Fruit fly (Drosophila melanogaster) whole organism, prepupa: ENCODE measurements around the gene Pde11.

ENCODE experiments used
- Blimp-1 ChIP-seq: fragments of 200-800 bp; sonication (Bioruptor generic); optimal IDR thresholded peaks from 3 replicates; lab custom pipeline; 2017; ENCODE audit warnings: missing biosample characterization, missing genetic modification characterization, mild to moderate bottlenecking, moderate library complexity, missing genetic modification reagents
- CG10631 ChIP-seq: fragments of 200-800 bp; sonication (Bioruptor generic); optimal IDR thresholded peaks from 2 replicates; lab custom pipeline; 2016; ENCODE audit warnings: missing biosample characterization, missing genetic modification characterization
- CG10669 ChIP-seq: fragments of 200-800 bp; sonication (Bioruptor generic); optimal IDR thresholded peaks from 3 replicates; lab custom pipeline; 2018; ENCODE audit warnings: missing biosample characterization, mild to moderate bottlenecking, missing genetic modification characterization, moderate library complexity
- CG11294 ChIP-seq: fragments of 200-800 bp; sonication (Bioruptor generic); IDR thresholded peaks from 2 replicates; pipeline ENCODE4 v1.3.6; 2022; ENCODE audit warnings: missing biosample characterization, missing genetic modification characterization
- CG11762 ChIP-seq: fragments of 200-800 bp; sonication (Bioruptor generic); optimal IDR thresholded peaks from 3 replicates; lab custom pipeline; 2016; ENCODE audit warnings: missing biosample characterization, missing genetic modification characterization; ENCODE audit not compliant: insufficient read depth
- CG15336 ChIP-seq: fragments of 200-800 bp; sonication (Bioruptor generic); IDR thresholded peaks from 2 replicates; pipeline ENCODE4 v1.3.6; 2022; ENCODE audit warnings: missing biosample characterization, missing genetic modification characterization
- CG3032 ChIP-seq: fragments of 200-800 bp; optimal IDR thresholded peaks from 2 replicates; lab custom pipeline; 2019; ENCODE audit warnings: missing biosample characterization, mild to moderate bottlenecking, missing genetic modification characterization, moderate library complexity
- CG31627 ChIP-seq: fragments of 200-800 bp; sonication (Bioruptor generic); optimal IDR thresholded peaks from 3 replicates; lab custom pipeline; 2016; ENCODE audit warnings: missing biosample characterization, missing genetic modification characterization
- CG32006 ChIP-seq: fragments of 200-800 bp; sonication (Bioruptor generic); optimal IDR thresholded peaks from 3 replicates; lab custom pipeline; 2017; ENCODE audit warnings: missing biosample characterization, mild to moderate bottlenecking, missing genetic modification characterization
- CG34406 ChIP-seq: fragments of 200-800 bp; sonication (Bioruptor generic); optimal IDR thresholded peaks from 3 replicates; lab custom pipeline; 2016; ENCODE audit warnings: missing biosample characterization, missing genetic modification characterization
- CG3919 ChIP-seq: fragments of 200-800 bp; sonication (Bioruptor generic); optimal IDR thresholded peaks from 3 replicates; lab custom pipeline; 2016; ENCODE audit warnings: missing biosample characterization, missing genetic modification characterization
- CG4318 ChIP-seq: fragments of 200-800 bp; sonication (Bioruptor generic); optimal IDR thresholded peaks from 3 replicates; lab custom pipeline; 2017; ENCODE audit warnings: missing biosample characterization, mild to moderate bottlenecking, missing genetic modification characterization
- CG6163 ChIP-seq: fragments of 200-800 bp; sonication (Bioruptor generic); IDR thresholded peaks from 3 replicates; pipeline ENCODE4 v1.3.6; 2022; ENCODE audit warnings: missing biosample characterization, missing genetic modification characterization
- CG6276 ChIP-seq: fragments of 200-800 bp; sonication (Bioruptor generic); optimal IDR thresholded peaks from 2 replicates; lab custom pipeline; 2017; ENCODE audit warnings: missing biosample characterization, mild to moderate bottlenecking, missing genetic modification characterization
- CG6792 ChIP-seq: fragments of 200-800 bp; sonication (Bioruptor generic); optimal IDR thresholded peaks from 3 replicates; lab custom pipeline; 2016; ENCODE audit warnings: missing biosample characterization, missing genetic modification characterization
- CG7368 ChIP-seq: fragments of 200-800 bp; sonication (Bioruptor generic); optimal IDR thresholded peaks from 3 replicates; lab custom pipeline; 2016; ENCODE audit warnings: missing biosample characterization, missing genetic modification characterization
- CG8119 ChIP-seq: fragments of 200-800 bp; sonication (Bioruptor generic); IDR thresholded peaks from 3 replicates; pipeline ENCODE4 v1.3.6; 2022; ENCODE audit warnings: missing biosample characterization, missing genetic modification characterization
- CG8632 ChIP-seq: fragments of 200-800 bp; sonication (Bioruptor generic); optimal IDR thresholded peaks from 3 replicates; lab custom pipeline; 2016; ENCODE audit warnings: missing biosample characterization, missing genetic modification characterization
- Eip75B ChIP-seq: fragments of 200-800 bp; sonication (Bioruptor generic); optimal IDR thresholded peaks from 3 replicates; lab custom pipeline; 2016; ENCODE audit warnings: missing biosample characterization, missing genetic modification characterization
- Eip78C ChIP-seq: fragments of 200-800 bp; sonication (Bioruptor generic); peaks from one replicate; lab custom pipeline; 2016; ENCODE audit warnings: missing biosample characterization, missing genetic modification characterization
- Eip93F ChIP-seq: fragments of 200-800 bp; sonication (Bioruptor generic); optimal IDR thresholded peaks from 2 replicates; lab custom pipeline; 2016; ENCODE audit warnings: missing biosample characterization, mild to moderate bottlenecking, missing genetic modification characterization
- Gug ChIP-seq: fragments of 200-800 bp; sonication (Bioruptor generic); IDR thresholded peaks from 2 replicates; pipeline ENCODE4 v1.3.6; 2022; ENCODE audit warnings: missing biosample characterization, missing genetic modification characterization
- Hr38 ChIP-seq: sonication (Bioruptor generic); optimal IDR thresholded peaks from 2 replicates; lab custom pipeline; 2016; ENCODE audit warnings: missing biosample characterization, missing genetic modification characterization
- Hr39 ChIP-seq: fragments of 200-800 bp; sonication (Bioruptor generic); optimal IDR thresholded peaks from 2 replicates; lab custom pipeline; 2016; ENCODE audit warnings: missing biosample characterization, missing genetic modification characterization
- Met ChIP-seq: fragments of 200-800 bp; sonication (Bioruptor generic); optimal IDR thresholded peaks from 3 replicates; lab custom pipeline; 2016; ENCODE audit warnings: missing biosample characterization, missing genetic modification characterization
- OdsH ChIP-seq: fragments of 200-800 bp; sonication (Bioruptor generic); optimal IDR thresholded peaks from 3 replicates; lab custom pipeline; 2016; ENCODE audit warnings: missing biosample characterization, missing genetic modification characterization
- Sox15 ChIP-seq: fragments of 200-800 bp; sonication (Bioruptor generic); optimal IDR thresholded peaks from 3 replicates; lab custom pipeline; 2016; ENCODE audit warnings: missing biosample characterization, missing genetic modification characterization
- achi ChIP-seq: fragments of 200-800 bp; sonication (Bioruptor generic); optimal IDR thresholded peaks from 3 replicates; lab custom pipeline; 2016; ENCODE audit warnings: missing biosample characterization, missing genetic modification characterization
- acj6 ChIP-seq: fragments of 200-800 bp; sonication (Bioruptor generic); optimal IDR thresholded peaks from 3 replicates; lab custom pipeline; 2016; ENCODE audit warnings: missing biosample characterization, missing genetic modification characterization
- cyc ChIP-seq: fragments of 200-800 bp; sonication (Bioruptor generic); optimal IDR thresholded peaks from 3 replicates; lab custom pipeline; 2016; ENCODE audit warnings: missing biosample characterization, missing genetic modification characterization
- dac ChIP-seq: fragments of 200-800 bp; sonication (Bioruptor generic); optimal IDR thresholded peaks from 2 replicates; lab custom pipeline; 2017; ENCODE audit warnings: missing biosample characterization, mild to moderate bottlenecking, missing genetic modification characterization
- eg ChIP-seq: fragments of 200-800 bp; sonication (Bioruptor generic); IDR thresholded peaks from 3 replicates; pipeline ENCODE4 v1.3.6; 2022; ENCODE audit warnings: missing biosample characterization, missing genetic modification characterization
- esn ChIP-seq: fragments of 200-800 bp; sonication (Bioruptor generic); optimal IDR thresholded peaks from 2 replicates; lab custom pipeline; 2016; ENCODE audit warnings: missing biosample characterization, mild to moderate bottlenecking, missing genetic modification characterization, moderate library complexity
- fd59A ChIP-seq: fragments of 200-800 bp; sonication (Bioruptor generic); optimal IDR thresholded peaks from 2 replicates; lab custom pipeline; 2017; ENCODE audit warnings: missing biosample characterization, mild to moderate bottlenecking, missing genetic modification characterization, missing genetic modification reagents
- fd85E ChIP-seq: fragments of 200-800 bp; sonication (Bioruptor generic); optimal IDR thresholded peaks from 3 replicates; lab custom pipeline; 2016; ENCODE audit warnings: missing biosample characterization, missing genetic modification characterization
- lz ChIP-seq: fragments of 200-800 bp; sonication (Bioruptor generic); optimal IDR thresholded peaks from 3 replicates; lab custom pipeline; 2016; ENCODE audit warnings: missing biosample characterization, missing genetic modification characterization
- net ChIP-seq: fragments of 200-800 bp; sonication (Bioruptor generic); optimal IDR thresholded peaks from 3 replicates; lab custom pipeline; 2016; ENCODE audit warnings: missing biosample characterization, missing genetic modification characterization
- salr ChIP-seq, 2 experiments: fragments of 200-800 bp; sonication (Bioruptor generic); optimal IDR thresholded peaks; 3 replicates each; lab custom pipeline; 2016 to 2018; ENCODE audit warnings: missing biosample characterization in 2 of 2, missing genetic modification characterization in 2 of 2, mild to moderate bottlenecking in 1 of 2
- ss ChIP-seq, 2 experiments: fragments of 200-800 bp; sonication (Bioruptor generic); optimal IDR thresholded peaks; 2 replicates in 1 of 2; 3 replicates in 1 of 2; lab custom pipeline; 2017 to 2018; ENCODE audit warnings: mild to moderate bottlenecking in 2 of 2, missing biosample characterization in 2 of 2, missing genetic modification characterization in 2 of 2, moderate library complexity in 1 of 2
- svp ChIP-seq: fragments of 200-800 bp; sonication (Bioruptor generic); peaks from one replicate; lab custom pipeline; 2016; ENCODE audit warnings: missing biosample characterization, missing genetic modification characterization
- topi ChIP-seq: fragments of 200-800 bp; sonication (Bioruptor generic); optimal IDR thresholded peaks from 3 replicates; lab custom pipeline; 2016; ENCODE audit warnings: missing biosample characterization, missing genetic modification characterization

The Pde11 gene

dm6 chr2L:18617003-18617402 lies 26.9 kb upstream of the Pde11 start, which contains the start of gene MESR3 (continued):
- TF ChIP-seq CG8632 (GFP tag; lab: Kevin White, UChicago) (peak; percentile 36), ss (GFP tag; optimal IDR thresholded peaks at IDR 0.05; lab: Kevin White, UChicago) (no peak), CG7368 (GFP tag; lab: Kevin White, UChicago) (peak; percentile 67), CG11762 (peak; percentile 35), CG11294 (GFP tag; lab: Robert Waterston, UW) (0 out of 2 replicates have a peak, but pooled peaks have one; percentile 22), Gug (GFP tag; lab: Robert Waterston, UW) (peak; percentile 34; the same call in 1 of the 2 replicates), acj6 (GFP tag; lab: Kevin White, UChicago) (no peak), CG6163 (GFP tag; lab: Robert Waterston, UW) (peak; percentile 86), CG32006 (GFP tag; lab: Kevin White, UChicago) (no peak), fd59A (no peak), OdsH (no peak), Blimp-1 (GFP tag; lab: Kevin White, UChicago) (peak; percentile 25), CG3919 (GFP tag; lab: Kevin White, UChicago) (no peak), topi (no peak), dac (GFP tag; lab: Kevin White, UChicago) (no peak), Eip75B (GFP tag; lab: Kevin White, UChicago) (no peak), CG31627 (GFP tag; lab: Kevin White, UChicago) (peak; percentile 7), CG10669 (peak; percentile 69), CG6792 (GFP tag; lab: Kevin White, UChicago) (peak; percentile 42)

- TF ChIP-seq esn (GFP tag; lab: Kevin White, UChicago) (no peak), fd85E (no peak), cyc (peak; percentile 14), eg (GFP tag; lab: Robert Waterston, UW) (no peak), svp (no peak), acj6 (GFP tag; lab: Kevin White, UChicago) (no peak)
Measured at dm6 chr2L:18616019-18616418, 25.9 kb upstream of the Pde11 start, which contains the start of gene IFT46. IFT46 (minus strand) TSS chr2L:18616106.

- no peak for TF ChIP-seq fd59A
- TF ChIP-seq Eip75B (GFP tag; lab: Kevin White, UChicago) = no peak
- no peak for TF ChIP-seq Eip93F (GFP tag; lab: Kevin White, UChicago)
- no peak for TF ChIP-seq CG7368 (GFP tag; lab: Kevin White, UChicago)
- no peak for TF ChIP-seq Hr39 (GFP tag; lab: Kevin White, UChicago)
- TF ChIP-seq CG4318 (GFP tag; lab: Kevin White, UChicago) = no peak
- no peak for TF ChIP-seq OdsH
- no peak for TF ChIP-seq CG3919 (GFP tag; lab: Kevin White, UChicago)
- TF ChIP-seq Sox15 (GFP tag; lab: Kevin White, UChicago) = no peak
- no peak for TF ChIP-seq CG8632 (GFP tag; lab: Kevin White, UChicago)
Measured at dm6 chr2L:18612106-18612505, 22.0 kb upstream of the Pde11 start, which contains the start of gene Atac2. Atac2 (minus strand) TSS chr2L:18612249.

- TF ChIP-seq CG6163 (GFP tag; lab: Robert Waterston, UW) = no peak
- TF ChIP-seq svp = no peak
- no peak for TF ChIP-seq CG6276 (GFP tag; lab: Kevin White, UChicago)
- no peak for TF ChIP-seq Hr38 (GFP tag; lab: Kevin White, UChicago)
- TF ChIP-seq CG15336 (GFP tag; lab: Robert Waterston, UW) = no peak
- TF ChIP-seq net (GFP tag; lab: Kevin White, UChicago) = no peak
- no peak for TF ChIP-seq topi
- TF ChIP-seq lz (GFP tag; lab: Kevin White, UChicago) = no peak
- no peak for TF ChIP-seq Met
- TF ChIP-seq Eip78C (GFP tag; lab: Kevin White, UChicago) = no peak
- no peak for TF ChIP-seq OdsH
- no peak for TF ChIP-seq CG8119
- TF ChIP-seq CG10631 (GFP tag; lab: Kevin White, UChicago) = no peak
- no peak for TF ChIP-seq fd59A
- no peak for TF ChIP-seq CG3032
- no peak for TF ChIP-seq achi (GFP tag; lab: Kevin White, UChicago)
- no peak for TF ChIP-seq CG34406 (GFP tag; lab: Kevin White, UChicago)
- no peak for TF ChIP-seq salr (GFP tag; optimal IDR thresholded peaks at IDR 0.05; lab: Kevin White, UChicago)
- TF ChIP-seq CG31627 (GFP tag; lab: Kevin White, UChicago) = no peak
- TF ChIP-seq, all 60 proteins: peak for 0
Measured at dm6 chr2L:18606642-18607041, 16.5 kb upstream of the Pde11 start, which contains the start of gene CG10333. CG10333 (plus strand) TSS chr2L:18606832.
